Worm (Caenorhabditis elegans) whole organism, L2 larva: ENCODE results near the gene npax-2.

Source experiments
- ZK546.5 ChIP-seq: sonication (generic microtip); optimal IDR thresholded peaks from 2 replicates; lab custom pipeline; 2017; ENCODE audit warnings: missing biosample characterization, missing genetic modification characterization
- lsy-2 ChIP-seq, 2 experiments: fragments of 150-350 bp in 1 of 2; sonication (generic microtip) in 1 of 2; optimal IDR thresholded peaks; 2 replicates each; lab custom pipeline; 2014 to 2017; ENCODE audit warnings: missing biosample characterization in 2 of 2, missing genetic modification characterization in 2 of 2
- nhr-77 ChIP-seq: fragments of 150-350 bp; optimal IDR thresholded peaks from 2 replicates; lab custom pipeline; 2014; ENCODE audit warnings: missing biosample characterization, missing genetic modification characterization

DNA sequence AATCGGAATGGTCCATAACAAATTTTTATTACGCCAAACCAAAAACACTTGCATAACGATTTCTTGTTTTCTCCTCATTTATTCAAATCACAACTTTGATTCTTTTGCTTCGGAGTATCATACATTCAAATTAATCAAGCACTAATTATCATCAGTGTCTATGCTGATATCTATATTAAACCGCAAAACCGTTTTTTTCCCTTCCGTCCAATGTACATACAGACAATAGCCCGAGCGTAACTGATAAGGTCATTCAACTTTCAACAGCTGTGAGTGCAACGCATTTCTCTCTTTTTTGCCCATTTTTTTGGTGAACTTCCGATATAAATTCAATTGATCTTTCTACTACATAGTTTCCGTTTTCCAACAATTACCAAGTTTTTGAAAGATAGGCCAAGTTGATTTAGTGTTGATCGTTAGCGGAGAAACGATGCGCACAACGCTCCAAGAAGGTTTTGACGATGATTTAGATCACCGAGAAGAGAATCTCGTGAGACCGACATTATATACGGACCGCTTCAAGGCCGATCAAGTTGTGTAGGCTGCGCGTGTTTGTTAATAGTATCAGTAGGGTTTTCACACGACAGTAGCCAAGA lies 27.9 kb upstream of the npax-2 start:
- no peak for TF ChIP-seq ZK546.5
- TF ChIP-seq lsy-2 (tag; optimal IDR thresholded peaks at IDR 0.05; lab: Kevin White, UChicago), result no peak
- no peak for TF ChIP-seq nhr-77 (tag; lab: Kevin White, UChicago)
